Fruit fly (Drosophila melanogaster) whole organism, embryonic: Measurements from ENCODE around the gene CG15343.
A peak's percentile ranks its signal among the peaks of the same experiment; 100 is the strongest.

Source experiments
- Bgb ChIP-seq: fragments of 200-800 bp; sonication (Bioruptor generic); IDR thresholded peaks from 2 replicates; pipeline ENCODE4 v1.3.6; 2022; ENCODE audit warnings: missing biosample characterization, missing genetic modification characterization; ENCODE audit not compliant: partially characterized antibody
- BtbVII ChIP-seq: fragments of 200-800 bp; sonication (Bioruptor generic); optimal IDR thresholded peaks from 3 replicates; lab custom pipeline; 2017; ENCODE audit warnings: missing biosample characterization, mild to moderate bottlenecking, missing genetic modification characterization
- CG11456 ChIP-seq: fragments of 200-800 bp; sonication (Bioruptor generic); IDR thresholded peaks from 3 replicates; pipeline ENCODE4 v1.3.6; 2022; ENCODE audit warnings: missing biosample characterization, missing genetic modification characterization
- CG13287 ChIP-seq: fragments of 200-800 bp; sonication (Bioruptor generic); IDR thresholded peaks from 2 replicates; pipeline ENCODE4 v1.3.6; 2022; ENCODE audit warnings: missing biosample characterization, missing genetic modification characterization; ENCODE audit not compliant: partially characterized antibody
- CG14710 ChIP-seq: fragments of 200-800 bp; sonication (Bioruptor generic); optimal IDR thresholded peaks from 3 replicates; lab custom pipeline; 2019; ENCODE audit warnings: missing biosample characterization, mild to moderate bottlenecking, missing genetic modification characterization, moderate library complexity
- CG1603 ChIP-seq: fragments of 200-800 bp; sonication (Bioruptor generic); optimal IDR thresholded peaks from 2 replicates; lab custom pipeline; 2019; ENCODE audit warnings: missing biosample characterization, mild to moderate bottlenecking, missing genetic modification characterization, moderate library complexity
- CG16779 ChIP-seq: fragments of 200-800 bp; sonication (Bioruptor generic); IDR thresholded peaks from 2 replicates; pipeline ENCODE4 v1.3.6; 2022; ENCODE audit warnings: missing biosample characterization, missing genetic modification characterization
- CG16815 ChIP-seq: fragments of 200-800 bp; sonication (Bioruptor generic); optimal IDR thresholded peaks from 3 replicates; lab custom pipeline; 2017; ENCODE audit warnings: missing biosample characterization, mild to moderate bottlenecking, missing genetic modification characterization
- CG16863 ChIP-seq: fragments of 200-800 bp; sonication (Bioruptor generic); optimal IDR thresholded peaks from 3 replicates; lab custom pipeline; 2016; ENCODE audit warnings: missing biosample characterization, missing genetic modification characterization
- CG17186 ChIP-seq: fragments of 200-800 bp; sonication (Bioruptor generic); optimal IDR thresholded peaks from 3 replicates; lab custom pipeline; 2017; ENCODE audit warnings: missing biosample characterization, missing genetic modification reagents, missing genetic modification characterization
- CG2712 ChIP-seq: fragments of 200-800 bp; optimal IDR thresholded peaks from 3 replicates; lab custom pipeline; 2019; ENCODE audit warnings: missing biosample characterization, mild to moderate bottlenecking, missing genetic modification characterization, moderate library complexity
- CG2889 ChIP-seq: fragments of 200-800 bp; sonication (Bioruptor generic); IDR thresholded peaks from 3 replicates; pipeline ENCODE4 v1.3.6; 2022; ENCODE audit warnings: missing biosample characterization, missing genetic modification characterization
- CG4282 ChIP-seq: fragments of 200-800 bp; sonication (Bioruptor generic); optimal IDR thresholded peaks from 2 replicates; lab custom pipeline; 2016; ENCODE audit warnings: missing biosample characterization, missing genetic modification characterization
- CG4820 ChIP-seq: fragments of 200-800 bp; sonication (Bioruptor generic); optimal IDR thresholded peaks from 3 replicates; lab custom pipeline; 2016; ENCODE audit warnings: missing biosample characterization, missing genetic modification characterization
- CG6254 ChIP-seq: fragments of 200-800 bp; sonication (Bioruptor generic); optimal IDR thresholded peaks from 3 replicates; lab custom pipeline; 2017; ENCODE audit warnings: mild to moderate bottlenecking, missing biosample characterization, missing genetic modification reagents, missing genetic modification characterization
- CG7963 ChIP-seq: fragments of 200-800 bp; sonication (Bioruptor generic); IDR thresholded peaks from 3 replicates; pipeline ENCODE4 v1.3.6; 2022; ENCODE audit warnings: missing biosample characterization, missing genetic modification characterization; ENCODE audit not compliant: partially characterized antibody
- CG8765 ChIP-seq: fragments of 200-800 bp; sonication (Bioruptor generic); IDR thresholded peaks from 2 replicates; pipeline ENCODE4 v1.3.6; 2022; ENCODE audit warnings: missing biosample characterization, missing genetic modification characterization
- CoRest ChIP-seq: fragments of 200-800 bp; sonication (Bioruptor generic); optimal IDR thresholded peaks from 3 replicates; lab custom pipeline; 2018; ENCODE audit warnings: missing biosample characterization, mild to moderate bottlenecking, missing genetic modification characterization, moderate library complexity
- D19A ChIP-seq: fragments of 200-800 bp; optimal IDR thresholded peaks from 3 replicates; lab custom pipeline; 2019; ENCODE audit warnings: missing biosample characterization, mild to moderate bottlenecking, missing genetic modification characterization, moderate library complexity
- Doc3 ChIP-seq: fragments of 200-800 bp; sonication (Bioruptor generic); IDR thresholded peaks from 3 replicates; pipeline ENCODE4 v1.3.6; 2022; ENCODE audit warnings: missing biosample characterization, missing genetic modification characterization; ENCODE audit not compliant: partially characterized antibody
- Eip74EF ChIP-seq, 2 experiments: fragments of 200-800 bp in 1 of 2; fragments of >200 bp in 1 of 2; sonication (Bioruptor generic) in 1 of 2; optimal IDR thresholded peaks; 2 replicates each; lab custom pipeline; 2017 to 2019; ENCODE audit warnings: missing biosample characterization in 2 of 2, missing genetic modification characterization in 2 of 2, mild to moderate bottlenecking in 1 of 2, moderate library complexity in 1 of 2
- Ets65A ChIP-seq: fragments of 200-800 bp; sonication (Bioruptor generic); peaks from one replicate; lab custom pipeline; 2016; ENCODE audit warnings: missing biosample characterization, missing genetic modification characterization
- MESR4 ChIP-seq: fragments of 200-800 bp; sonication (Bioruptor generic); optimal IDR thresholded peaks from 2 replicates; lab custom pipeline; 2018; ENCODE audit warnings: missing biosample characterization, mild to moderate bottlenecking, missing genetic modification characterization, moderate library complexity
- Max ChIP-seq: fragments of 200-800 bp; sonication (Bioruptor generic); optimal IDR thresholded peaks from 2 replicates; lab custom pipeline; 2016; ENCODE audit warnings: missing biosample characterization, mild to moderate bottlenecking, missing genetic modification characterization
- NK7.1 ChIP-seq: fragments of 200-800 bp; sonication (Bioruptor generic); optimal IDR thresholded peaks from 3 replicates; lab custom pipeline; 2016; ENCODE audit warnings: missing biosample characterization, missing genetic modification characterization
- Neu2 ChIP-seq: fragments of 200-800 bp; sonication (Bioruptor generic); optimal IDR thresholded peaks from 3 replicates; lab custom pipeline; 2016; ENCODE audit warnings: missing biosample characterization, missing genetic modification characterization, borderline replicate concordance
- Pdp1 ChIP-seq, 2 experiments: fragments of 200-800 bp; sonication (Bioruptor generic); optimal IDR thresholded peaks; 3 replicates each; lab custom pipeline; 2016; ENCODE audit warnings: missing biosample characterization in 2 of 2, missing genetic modification characterization in 2 of 2, mild to moderate bottlenecking in 1 of 2, moderate library complexity in 1 of 2
- Sox102F ChIP-seq: fragments of 200-800 bp; sonication (Bioruptor generic); optimal IDR thresholded peaks from 2 replicates; lab custom pipeline; 2018; ENCODE audit warnings: missing biosample characterization, mild to moderate bottlenecking, missing genetic modification characterization, moderate library complexity
- amos ChIP-seq: fragments of 200-800 bp; sonication (Bioruptor generic); IDR thresholded peaks from 2 replicates; pipeline ENCODE4 v1.3.6; 2022; ENCODE audit warnings: missing biosample characterization, missing genetic modification characterization; ENCODE audit not compliant: partially characterized antibody
- ap ChIP-seq: fragments of 200-800 bp; sonication (Bioruptor generic); IDR thresholded peaks from 2 replicates; pipeline ENCODE4 v1.3.6; 2022; ENCODE audit warnings: missing biosample characterization, missing genetic modification characterization
- br ChIP-seq: fragments of >200 bp; optimal IDR thresholded peaks from 2 replicates; lab custom pipeline; 2017
- crol ChIP-seq: fragments of 200-800 bp; sonication (Bioruptor generic); IDR thresholded peaks from 2 replicates; pipeline ENCODE4 v1.3.6; 2022; ENCODE audit warnings: missing biosample characterization, missing genetic modification characterization
- emc ChIP-seq: fragments of 200-800 bp; sonication (Bioruptor generic); optimal IDR thresholded peaks from 2 replicates; lab custom pipeline; 2016; ENCODE audit warnings: missing biosample characterization, missing genetic modification characterization
- ewg ChIP-seq: fragments of 200-800 bp; sonication (Bioruptor generic); optimal IDR thresholded peaks from 3 replicates; lab custom pipeline; 2017; ENCODE audit warnings: mild to moderate bottlenecking, missing biosample characterization, missing genetic modification reagents, missing genetic modification characterization
- insv ChIP-seq, 2 experiments: fragments of 200-800 bp; sonication (Bioruptor generic); optimal IDR thresholded peaks; 3 replicates each; lab custom pipeline; 2016 to 2018; ENCODE audit warnings: missing biosample characterization in 2 of 2, missing genetic modification characterization in 2 of 2
- klu ChIP-seq: fragments of 200-800 bp; sonication (Bioruptor generic); IDR thresholded peaks from 2 replicates; pipeline ENCODE4 v1.3.6; 2022; ENCODE audit warnings: missing biosample characterization, missing genetic modification characterization
- kni ChIP-seq: fragments of 200-800 bp; sonication (Bioruptor generic); optimal IDR thresholded peaks from 3 replicates; lab custom pipeline; 2017; ENCODE audit warnings: mild to moderate bottlenecking, missing biosample characterization, missing genetic modification reagents, missing genetic modification characterization
- lilli ChIP-seq: fragments of 200-800 bp; sonication (Bioruptor generic); optimal IDR thresholded peaks from 3 replicates; lab custom pipeline; 2016; ENCODE audit warnings: missing biosample characterization, missing genetic modification characterization
- lola ChIP-seq, 3 experiments: fragments of >200 bp in 2 of 3; fragments of 200-800 bp in 1 of 3; sonication (Bioruptor generic) in 1 of 3; optimal IDR thresholded peaks; 2 replicates each; lab custom pipeline; 2017 to 2019; ENCODE audit warnings: missing biosample characterization in 3 of 3, missing genetic modification characterization in 3 of 3, mild to moderate bottlenecking in 1 of 3, moderate library complexity in 1 of 3
- luna ChIP-seq: fragments of 200-800 bp; sonication (Bioruptor generic); optimal IDR thresholded peaks from 2 replicates; lab custom pipeline; 2016; ENCODE audit warnings: missing biosample characterization, missing genetic modification characterization
- mirr ChIP-seq: fragments of 200-800 bp; sonication (Bioruptor generic); optimal IDR thresholded peaks from 3 replicates; lab custom pipeline; 2018; ENCODE audit warnings: missing biosample characterization, mild to moderate bottlenecking, missing genetic modification characterization
- pzg ChIP-seq: fragments of 200-800 bp; sonication (Bioruptor generic); optimal IDR thresholded peaks from 3 replicates; lab custom pipeline; 2018; ENCODE audit warnings: missing biosample characterization, mild to moderate bottlenecking, missing genetic modification characterization, moderate library complexity
- repo ChIP-seq: fragments of 200-800 bp; sonication (Bioruptor generic); optimal IDR thresholded peaks from 2 replicates; lab custom pipeline; 2016; ENCODE audit warnings: missing biosample characterization, missing genetic modification characterization
- ro ChIP-seq: fragments of 200-800 bp; sonication (Bioruptor generic); IDR thresholded peaks from 2 replicates; pipeline ENCODE4 v1.3.6; 2022; ENCODE audit warnings: missing biosample characterization, missing genetic modification characterization
- seq ChIP-seq: fragments of 200-800 bp; sonication (Bioruptor generic); IDR thresholded peaks from 2 replicates; pipeline ENCODE4 v1.3.6; 2022; ENCODE audit warnings: missing biosample characterization, missing genetic modification characterization
- sna ChIP-seq: fragments of 200-800 bp; sonication (Bioruptor generic); IDR thresholded peaks from 2 replicates; pipeline ENCODE4 v1.3.6; 2022; ENCODE audit warnings: missing biosample characterization, missing genetic modification characterization; ENCODE audit not compliant: partially characterized antibody
- sqz ChIP-seq: fragments of 200-800 bp; sonication (Bioruptor generic); optimal IDR thresholded peaks from 3 replicates; lab custom pipeline; 2018; ENCODE audit warnings: missing biosample characterization, mild to moderate bottlenecking, missing genetic modification characterization
- tup ChIP-seq: fragments of 200-800 bp; sonication (Bioruptor generic); optimal IDR thresholded peaks from 2 replicates; lab custom pipeline; 2016; ENCODE audit warnings: missing biosample characterization, mild to moderate bottlenecking, missing genetic modification characterization, moderate library complexity

The CG15343 gene

dm6 chrX:8229918-8230699, 43.5 kb downstream of the CG15343 start (continued):
- peak; percentile 27 for TF ChIP-seq CG17186 (GFP tag; lab: Kevin White, UChicago)
- no peak for TF ChIP-seq klu (GFP tag; lab: Robert Waterston, UW)
- no peak for TF ChIP-seq Neu2 (GFP tag; lab: Kevin White, UChicago)
- TF ChIP-seq CG2889 (GFP tag; lab: Robert Waterston, UW) = no peak
- peak; percentile 55 for TF ChIP-seq CG16863 (GFP tag; lab: Kevin White, UChicago)
- peak; percentile 33 for TF ChIP-seq Sox102F (GFP tag; lab: Kevin White, UChicago)
- peak; percentile 28 for TF ChIP-seq CoRest (tag; lab: Kevin White, UChicago)
- TF ChIP-seq seq (GFP tag; lab: Robert Waterston, UW) = no peak
- TF ChIP-seq Eip74EF (GFP tag; optimal IDR thresholded peaks at IDR 0.05; lab: Kevin White, UChicago) = no peak
- no peak for TF ChIP-seq Doc3 (GFP tag; lab: Robert Waterston, UW)
- TF ChIP-seq amos (GFP tag; lab: Robert Waterston, UW) = no peak
- TF ChIP-seq CG16815 = no peak
- peak; percentile 27 for TF ChIP-seq NK7.1 (GFP tag; lab: Kevin White, UChicago)
- TF ChIP-seq CG8765 (GFP tag; lab: Robert Waterston, UW) = no peak
- TF ChIP-seq pzg (GFP tag; lab: Kevin White, UChicago) = no peak
- TF ChIP-seq CG7963 (GFP tag; lab: Robert Waterston, UW) = no peak
- TF ChIP-seq Pdp1 (GFP tag; optimal IDR thresholded peaks at IDR 0.05; lab: Kevin White, UChicago) = peak in 1 of 2 experiments; percentile 31
- TF ChIP-seq ap (GFP tag; lab: Robert Waterston, UW) = no peak
- TF ChIP-seq CG4820 = peak; percentile 13
- TF ChIP-seq tup (GFP tag; lab: Kevin White, UChicago) = peak; percentile 11
- TF ChIP-seq CG16779 = no peak
- TF ChIP-seq sqz (GFP tag; lab: Kevin White, UChicago) = no peak
- TF ChIP-seq ro (GFP tag; lab: Robert Waterston, UW) = no peak
- TF ChIP-seq CG1603 (tag; lab: Kevin White, UChicago) = peak; percentile 68
- TF ChIP-seq insv (GFP tag; optimal IDR thresholded peaks at IDR 0.05; lab: Kevin White, UChicago) = peak in 1 of 2 experiments; percentile 12
- TF ChIP-seq br (lab: Kevin White, UChicago) = no peak
- TF ChIP-seq Max (GFP tag; lab: Kevin White, UChicago) = peak; percentile 19
- peak; percentile 27 for TF ChIP-seq lilli
- peak; percentile 69 for TF ChIP-seq BtbVII (GFP tag; lab: Kevin White, UChicago)
- peak; percentile 26 for TF ChIP-seq repo (GFP tag; lab: Kevin White, UChicago)
- peak; percentile 44 for TF ChIP-seq CG14710 (tag; lab: Kevin White, UChicago)
- TF ChIP-seq Bgb = no peak
- TF ChIP-seq CG13287 (GFP tag; lab: Robert Waterston, UW) = no peak
- peak; percentile 98 for TF ChIP-seq crol (GFP tag; lab: Robert Waterston, UW)
- TF ChIP-seq ewg (GFP tag; lab: Kevin White, UChicago) = peak; percentile 22
- TF ChIP-seq luna = no peak
- peak; percentile 63 for TF ChIP-seq CG6254 (GFP tag; lab: Kevin White, UChicago)
- TF ChIP-seq lola (GFP tag; optimal IDR thresholded peaks at IDR 0.05; lab: Kevin White, UChicago) = peak in 1 of 3 experiments; percentile 45
- peak; percentile 72 for TF ChIP-seq mirr
- TF ChIP-seq D19A (tag; lab: Kevin White, UChicago) = no peak
- TF ChIP-seq Ets65A (GFP tag; lab: Kevin White, UChicago) = no peak
- no peak for TF ChIP-seq emc (GFP tag; lab: Kevin White, UChicago)
- peak; percentile 24 for TF ChIP-seq CG2712 (tag; lab: Kevin White, UChicago)
- TF ChIP-seq MESR4 (GFP tag; lab: Kevin White, UChicago) = no peak
- 0 out of 3 replicates have a peak, but pooled peaks have one; percentile 31 for TF ChIP-seq CG11456 (GFP tag; lab: Robert Waterston, UW)
- TF ChIP-seq sna = no peak
- TF ChIP-seq CG4282 (GFP tag; lab: Kevin White, UChicago) = no peak
- TF ChIP-seq kni = peak; percentile 23
